Fruit fly (Drosophila melanogaster) whole organism, embryonic: ENCODE measurements around the gene CG14995.

Experiments
- Abd-B ChIP-seq: fragments of 200-800 bp; sonication (Bioruptor generic); optimal IDR thresholded peaks from 2 replicates; lab custom pipeline; 2018; ENCODE audit warnings: missing biosample characterization, mild to moderate bottlenecking, missing genetic modification characterization, moderate library complexity
- CG10979 ChIP-seq: fragments of 200-800 bp; sonication (Bioruptor generic); optimal IDR thresholded peaks from 2 replicates; lab custom pipeline; 2018; ENCODE audit warnings: missing biosample characterization, mild to moderate bottlenecking, missing genetic modification characterization, moderate library complexity
- CG12391 ChIP-seq: fragments of 200-800 bp; sonication (Bioruptor generic); optimal IDR thresholded peaks from 3 replicates; lab custom pipeline; 2018; ENCODE audit warnings: missing biosample characterization, mild to moderate bottlenecking, missing genetic modification characterization, moderate library complexity
- CG12659 ChIP-seq: fragments of 200-800 bp; sonication (Bioruptor generic); optimal IDR thresholded peaks from 3 replicates; lab custom pipeline; 2017; ENCODE audit warnings: mild to moderate bottlenecking, missing biosample characterization, missing genetic modification reagents, missing genetic modification characterization
- CG12942 ChIP-seq: fragments of 200-800 bp; sonication (Bioruptor generic); optimal IDR thresholded peaks from 3 replicates; lab custom pipeline; 2016; ENCODE audit warnings: missing biosample characterization, missing genetic modification characterization
- CG13624 ChIP-seq: fragments of 200-800 bp; sonication (Bioruptor generic); optimal IDR thresholded peaks from 2 replicates; lab custom pipeline; 2016; ENCODE audit warnings: missing biosample characterization, missing genetic modification characterization
- CG13894 ChIP-seq: fragments of 200-800 bp; sonication (Bioruptor generic); optimal IDR thresholded peaks from 3 replicates; lab custom pipeline; 2018; ENCODE audit warnings: missing biosample characterization, mild to moderate bottlenecking, missing genetic modification characterization, moderate library complexity
- CG2889 ChIP-seq: fragments of 200-800 bp; sonication (Bioruptor generic); IDR thresholded peaks from 3 replicates; pipeline ENCODE4 v1.3.6; 2022; ENCODE audit warnings: missing biosample characterization, missing genetic modification characterization
- CG32532 ChIP-seq: fragments of 200-800 bp; sonication (Bioruptor generic); IDR thresholded peaks from 2 replicates; pipeline ENCODE4 v1.3.6; 2022; ENCODE audit warnings: missing biosample characterization, missing genetic modification characterization
- CG3407 ChIP-seq: fragments of 200-800 bp; sonication (Bioruptor generic); optimal IDR thresholded peaks from 2 replicates; lab custom pipeline; 2018; ENCODE audit warnings: missing biosample characterization, mild to moderate bottlenecking, missing genetic modification characterization
- CG34376 ChIP-seq: fragments of 200-800 bp; sonication (Bioruptor generic); optimal IDR thresholded peaks from 2 replicates; lab custom pipeline; 2018; ENCODE audit warnings: missing biosample characterization, mild to moderate bottlenecking, missing genetic modification characterization
- CG3838 ChIP-seq: fragments of 200-800 bp; sonication (Bioruptor generic); optimal IDR thresholded peaks from 3 replicates; lab custom pipeline; 2016; ENCODE audit warnings: missing biosample characterization, missing genetic modification characterization
- CG4617 ChIP-seq: fragments of 200-800 bp; sonication (Bioruptor generic); optimal IDR thresholded peaks from 3 replicates; lab custom pipeline; 2016; ENCODE audit warnings: missing biosample characterization, missing genetic modification characterization, borderline replicate concordance
- CG4730 ChIP-seq: fragments of 200-800 bp; sonication (Bioruptor generic); IDR thresholded peaks from 2 replicates; pipeline ENCODE4 v1.3.6; 2022; ENCODE audit warnings: missing biosample characterization, missing genetic modification characterization
- CG4854 ChIP-seq: fragments of 200-800 bp; sonication (Bioruptor generic); optimal IDR thresholded peaks from 2 replicates; lab custom pipeline; 2016; ENCODE audit warnings: missing biosample characterization, missing genetic modification characterization, inconsistent platforms
- CG6254 ChIP-seq: fragments of 200-800 bp; sonication (Bioruptor generic); optimal IDR thresholded peaks from 3 replicates; lab custom pipeline; 2017; ENCODE audit warnings: mild to moderate bottlenecking, missing biosample characterization, missing genetic modification reagents, missing genetic modification characterization
- CG7786 ChIP-seq: fragments of 200-800 bp; sonication (Bioruptor generic); optimal IDR thresholded peaks from 2 replicates; lab custom pipeline; 2016; ENCODE audit warnings: missing biosample characterization, missing genetic modification characterization
- CG7839 ChIP-seq: fragments of 200-800 bp; sonication (Bioruptor generic); optimal IDR thresholded peaks from 3 replicates; lab custom pipeline; 2018; ENCODE audit warnings: missing biosample characterization, mild to moderate bottlenecking, missing genetic modification characterization, moderate library complexity
- CG9876 ChIP-seq: fragments of 200-800 bp; sonication (Bioruptor generic); optimal IDR thresholded peaks from 2 replicates; lab custom pipeline; 2016; ENCODE audit warnings: missing biosample characterization, missing genetic modification characterization
- D ChIP-seq, 2 experiments: fragments of 200-800 bp in 1 of 2; fragments of >200 bp in 1 of 2; sonication (Bioruptor generic) in 1 of 2; optimal IDR thresholded peaks; 2 replicates in 1 of 2; 3 replicates in 1 of 2; lab custom pipeline; 2017; ENCODE audit warnings: mild to moderate bottlenecking in 1 of 2, missing biosample characterization in 1 of 2, missing genetic modification characterization in 1 of 2, missing genetic modification reagents in 1 of 2
- E2f1 ChIP-seq: fragments of 200-800 bp; sonication (Bioruptor generic); IDR thresholded peaks from 2 replicates; pipeline ENCODE4 v1.3.6; 2022; ENCODE audit warnings: missing biosample characterization, missing genetic modification characterization
- Ets65A ChIP-seq: fragments of 200-800 bp; sonication (Bioruptor generic); peaks from one replicate; lab custom pipeline; 2016; ENCODE audit warnings: missing biosample characterization, missing genetic modification characterization
- Ets97D ChIP-seq: fragments of 200-800 bp; sonication (Bioruptor generic); optimal IDR thresholded peaks from 3 replicates; lab custom pipeline; 2016; ENCODE audit warnings: missing biosample characterization, missing genetic modification characterization
- HmgD ChIP-seq: fragments of 200-800 bp; sonication (Bioruptor generic); optimal IDR thresholded peaks from 3 replicates; lab custom pipeline; 2016; ENCODE audit warnings: missing biosample characterization, missing genetic modification characterization
- Hmr ChIP-seq: fragments of 200-800 bp; sonication (Bioruptor generic); optimal IDR thresholded peaks from 3 replicates; lab custom pipeline; 2017; ENCODE audit warnings: mild to moderate bottlenecking, missing biosample characterization, missing genetic modification reagents, missing genetic modification characterization
- Lpt ChIP-seq: fragments of >200 bp; optimal IDR thresholded peaks from 2 replicates; lab custom pipeline; 2018; ENCODE audit warnings: missing biosample characterization, missing genetic modification characterization
- Med ChIP-seq: fragments of 200-800 bp; sonication (Bioruptor generic); peaks from one replicate; lab custom pipeline; 2016; ENCODE audit warnings: missing biosample characterization, missing genetic modification characterization, mild to moderate bottlenecking, inconsistent platforms, moderate library complexity
- NK7.1 ChIP-seq: fragments of 200-800 bp; sonication (Bioruptor generic); optimal IDR thresholded peaks from 3 replicates; lab custom pipeline; 2016; ENCODE audit warnings: missing biosample characterization, missing genetic modification characterization
- Oli ChIP-seq: fragments of 200-800 bp; sonication (Bioruptor generic); optimal IDR thresholded peaks from 2 replicates; lab custom pipeline; 2018; ENCODE audit warnings: missing biosample characterization, mild to moderate bottlenecking, missing genetic modification characterization, moderate library complexity
- Optix ChIP-seq: fragments of 200-800 bp; sonication (Bioruptor generic); IDR thresholded peaks from 3 replicates; pipeline ENCODE4 v1.3.6; 2022; ENCODE audit warnings: missing biosample characterization, missing genetic modification characterization
- PHDP ChIP-seq: fragments of 200-800 bp; sonication (Bioruptor generic); optimal IDR thresholded peaks from 3 replicates; lab custom pipeline; 2018; ENCODE audit warnings: missing biosample characterization, mild to moderate bottlenecking, missing genetic modification characterization, moderate library complexity
- Ptx1 ChIP-seq: fragments of 200-800 bp; sonication (Bioruptor generic); IDR thresholded peaks from 2 replicates; pipeline ENCODE4 v1.3.6; 2022; ENCODE audit warnings: missing biosample characterization, missing genetic modification characterization
- Sox100B ChIP-seq: fragments of 200-800 bp; sonication (Bioruptor generic); optimal IDR thresholded peaks from 3 replicates; lab custom pipeline; 2018; ENCODE audit warnings: missing biosample characterization, mild to moderate bottlenecking, missing genetic modification characterization
- Sox102F ChIP-seq: fragments of 200-800 bp; sonication (Bioruptor generic); optimal IDR thresholded peaks from 2 replicates; lab custom pipeline; 2018; ENCODE audit warnings: missing biosample characterization, mild to moderate bottlenecking, missing genetic modification characterization, moderate library complexity
- Spps ChIP-seq: fragments of 200-800 bp; sonication (Bioruptor generic); optimal IDR thresholded peaks from 2 replicates; lab custom pipeline; 2018; ENCODE audit warnings: missing biosample characterization, mild to moderate bottlenecking, missing genetic modification characterization
- Sry-β ChIP-seq: fragments of 200-800 bp; sonication (Bioruptor generic); optimal IDR thresholded peaks from 2 replicates; lab custom pipeline; 2018; ENCODE audit warnings: missing biosample characterization, mild to moderate bottlenecking, missing genetic modification characterization, moderate library complexity
- Xrp1 ChIP-seq: fragments of 200-800 bp; sonication (Bioruptor generic); IDR thresholded peaks from 2 replicates; pipeline ENCODE4 v1.3.6; 2022; ENCODE audit warnings: missing biosample characterization, missing genetic modification characterization
- abd-A ChIP-seq: fragments of 200-800 bp; sonication (Bioruptor generic); optimal IDR thresholded peaks from 3 replicates; lab custom pipeline; 2019; ENCODE audit warnings: missing biosample characterization, mild to moderate bottlenecking, missing genetic modification characterization, moderate library complexity
- ci ChIP-seq: fragments of 200-800 bp; sonication (Bioruptor generic); IDR thresholded peaks from 3 replicates; pipeline ENCODE4 v1.3.6; 2022; ENCODE audit warnings: missing biosample characterization, missing genetic modification characterization
- da ChIP-seq: fragments of 200-800 bp; sonication (Bioruptor generic); optimal IDR thresholded peaks from 2 replicates; lab custom pipeline; 2016; ENCODE audit warnings: missing biosample characterization, missing genetic modification characterization
- dati ChIP-seq: fragments of 200-800 bp; sonication (Bioruptor generic); IDR thresholded peaks from 2 replicates; pipeline ENCODE4 v1.3.6; 2022; ENCODE audit warnings: missing biosample characterization, missing genetic modification characterization
- klu ChIP-seq: fragments of 200-800 bp; sonication (Bioruptor generic); IDR thresholded peaks from 2 replicates; pipeline ENCODE4 v1.3.6; 2022; ENCODE audit warnings: missing biosample characterization, missing genetic modification characterization
- lola ChIP-seq, 3 experiments: fragments of >200 bp in 2 of 3; fragments of 200-800 bp in 1 of 3; sonication (Bioruptor generic) in 1 of 3; optimal IDR thresholded peaks; 2 replicates each; lab custom pipeline; 2017 to 2019; ENCODE audit warnings: missing biosample characterization in 3 of 3, missing genetic modification characterization in 3 of 3, mild to moderate bottlenecking in 1 of 3, moderate library complexity in 1 of 3
- ranshi ChIP-seq: fragments of 200-800 bp; sonication (Bioruptor generic); IDR thresholded peaks from 2 replicates; pipeline ENCODE4 v1.3.6; 2022; ENCODE audit warnings: missing biosample characterization, missing genetic modification characterization
- repo ChIP-seq: fragments of 200-800 bp; sonication (Bioruptor generic); optimal IDR thresholded peaks from 2 replicates; lab custom pipeline; 2016; ENCODE audit warnings: missing biosample characterization, missing genetic modification characterization
- row ChIP-seq: fragments of 200-800 bp; sonication (Bioruptor generic); IDR thresholded peaks from 3 replicates; pipeline ENCODE4 v1.3.6; 2022; ENCODE audit warnings: missing biosample characterization, missing genetic modification characterization
- sens ChIP-seq: fragments of 200-800 bp; sonication (Bioruptor generic); peaks from one replicate; lab custom pipeline; 2016; ENCODE audit warnings: missing biosample characterization, missing genetic modification characterization
- slou ChIP-seq: fragments of 200-800 bp; sonication (Bioruptor generic); optimal IDR thresholded peaks from 3 replicates; lab custom pipeline; 2016; ENCODE audit warnings: missing biosample characterization, missing genetic modification characterization
- zen ChIP-seq: fragments of 200-800 bp; sonication (Bioruptor generic); optimal IDR thresholded peaks from 3 replicates; lab custom pipeline; 2018; ENCODE audit warnings: missing biosample characterization, mild to moderate bottlenecking, missing genetic modification characterization, moderate library complexity

CG14995 gene

dm6 chr3L:4059293-4059820 lies 43.7 kb downstream of the CG14995 start, which contains the start of gene Ugt305A1 (continued):
- peak; percentile 22 for TF ChIP-seq Hmr (GFP tag; lab: Kevin White, UChicago)
- TF ChIP-seq row (GFP tag; lab: Robert Waterston, UW), result peak; percentile 50; the same call in 2 of the 3 replicates
- no peak for TF ChIP-seq Optix (GFP tag; lab: Robert Waterston, UW)
- no peak for TF ChIP-seq CG3407 (GFP tag; lab: Kevin White, UChicago)
- TF ChIP-seq Ptx1 (GFP tag; lab: Robert Waterston, UW), result peak; percentile 28; the same call in 1 of the 2 replicates
- peak; percentile 78 for TF ChIP-seq sens (GFP tag; lab: Kevin White, UChicago)
- TF ChIP-seq ranshi (GFP tag; lab: Robert Waterston, UW), result no peak
- TF ChIP-seq zen (tag; lab: Kevin White, UChicago), result no peak
- TF ChIP-seq klu (GFP tag; lab: Robert Waterston, UW), result no peak
- TF ChIP-seq CG6254, result no peak
- no peak for TF ChIP-seq CG7786 (GFP tag; lab: Kevin White, UChicago)
- peak; percentile 6 for TF ChIP-seq Oli (tag; lab: Kevin White, UChicago)
- peak; percentile 11 for TF ChIP-seq CG12659 (GFP tag; lab: Kevin White, UChicago)
- TF ChIP-seq CG12942 (GFP tag; lab: Kevin White, UChicago), result no peak
- 0 out of 2 replicates have a peak, but pooled peaks have one; percentile 10 for TF ChIP-seq dati
- TF ChIP-seq Abd-B, result no peak
- no peak for TF ChIP-seq abd-A (tag; lab: Kevin White, UChicago)
- TF ChIP-seq CG2889 (GFP tag; lab: Robert Waterston, UW), result no peak
- TF ChIP-seq da (GFP tag; lab: Kevin White, UChicago), result no peak
- peak; percentile 5 for TF ChIP-seq CG10979 (tag; lab: Kevin White, UChicago)
- peak; percentile 30 for TF ChIP-seq PHDP (tag; lab: Kevin White, UChicago)
- peak; percentile 65 for TF ChIP-seq Med (GFP tag; lab: Kevin White, UChicago)
- no peak for TF ChIP-seq repo (GFP tag; lab: Kevin White, UChicago)
- no peak for TF ChIP-seq ci (GFP tag; lab: Robert Waterston, UW)
- no peak for TF ChIP-seq CG7839 (tag; lab: Kevin White, UChicago)
- TF ChIP-seq CG34376 (GFP tag; lab: Kevin White, UChicago), result peak; percentile 6
- no peak for TF ChIP-seq Sox100B (GFP tag; lab: Kevin White, UChicago)
- peak; percentile 39; the same call in 1 of the 2 replicates for TF ChIP-seq CG32532 (GFP tag; lab: Robert Waterston, UW)
- peak; percentile 31 for TF ChIP-seq Sox102F
- no peak for TF ChIP-seq lola (GFP tag; optimal IDR thresholded peaks at IDR 0.05; lab: Kevin White, UChicago)
- TF ChIP-seq Ets65A, result peak; percentile 61

DNA sequence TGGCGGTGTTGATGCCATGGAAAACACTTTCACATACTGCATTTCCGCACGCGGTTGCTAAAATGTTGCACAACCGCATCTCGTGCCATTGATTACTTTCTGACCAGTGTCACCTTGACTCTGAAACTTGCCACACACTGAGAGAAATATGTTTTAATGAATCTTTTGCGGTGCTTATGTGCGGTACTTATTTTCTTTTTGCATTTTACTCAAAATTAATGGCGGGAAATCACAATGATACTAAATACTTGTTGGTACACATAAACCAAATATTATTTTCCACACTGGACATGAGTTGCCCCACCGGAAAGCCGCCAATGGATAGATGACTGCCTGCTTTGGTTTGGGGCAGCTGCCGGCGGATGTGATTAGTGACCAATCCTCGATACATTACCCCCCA lies 46.2 kb downstream of the CG14995 start:
- TF ChIP-seq CG12391 (tag; lab: Kevin White, UChicago) (no peak), Ets97D (no peak), HmgD (GFP tag; lab: Kevin White, UChicago) (no peak), CG3838 (GFP tag; lab: Kevin White, UChicago) (no peak), CG9876 (GFP tag; lab: Kevin White, UChicago) (no peak)

DNA sequence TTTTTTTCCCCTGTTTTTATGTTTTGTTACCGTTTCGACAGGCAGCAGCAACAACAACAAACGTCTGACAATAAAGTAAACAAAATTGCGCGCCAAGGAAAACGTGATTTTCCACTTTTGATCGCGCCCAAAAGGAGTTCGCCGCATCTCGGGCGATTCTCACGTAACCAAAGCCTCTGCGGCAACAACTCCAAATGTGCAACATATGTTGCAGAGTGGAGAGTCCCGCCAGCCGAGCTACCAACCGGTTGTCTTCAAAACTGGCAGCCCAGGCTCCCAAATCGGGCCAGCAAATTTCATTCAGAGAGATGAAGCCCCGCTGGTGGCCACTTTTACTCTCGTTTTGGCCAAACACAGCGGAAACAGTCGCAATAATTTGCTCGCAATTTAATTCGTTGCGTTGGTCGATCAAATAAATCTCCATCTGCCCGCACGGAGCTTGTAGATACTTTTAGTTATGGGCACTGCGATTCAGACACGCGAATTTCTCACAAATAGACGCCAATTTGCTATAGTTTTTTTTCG lies 47.6 kb downstream of the CG14995 start:
- TF ChIP-seq Abd-B, result no peak
- no peak for TF ChIP-seq Xrp1 (GFP tag; lab: Robert Waterston, UW)
- no peak for TF ChIP-seq CG4854 (GFP tag; lab: Kevin White, UChicago)
- TF ChIP-seq NK7.1 (GFP tag; lab: Kevin White, UChicago), result no peak
- TF ChIP-seq slou, result no peak
- no peak for TF ChIP-seq CG13624 (GFP tag; lab: Kevin White, UChicago)
- TF ChIP-seq E2f1 (GFP tag; lab: Robert Waterston, UW), result no peak
- no peak for TF ChIP-seq D (optimal IDR thresholded peaks at IDR 0.05; lab: Kevin White, UChicago)
- no peak for TF ChIP-seq D (GFP tag; optimal IDR thresholded peaks at IDR 0.05; lab: Kevin White, UChicago)
- no peak for TF ChIP-seq Sry-β (GFP tag; lab: Kevin White, UChicago)
- TF ChIP-seq CG4617 (GFP tag; lab: Kevin White, UChicago), result no peak
- TF ChIP-seq CG13894 (tag; lab: Kevin White, UChicago), result no peak
- TF ChIP-seq Spps (tag; lab: Kevin White, UChicago), result no peak
- no peak for TF ChIP-seq Lpt (GFP tag; lab: Kevin White, UChicago)
- TF ChIP-seq CG4730 (GFP tag; lab: Robert Waterston, UW), result no peak
